Fruit fly (Drosophila melanogaster) whole organism, embryonic: ENCODE data around the gene Rab30.
A peak's percentile ranks its signal among the peaks of the same experiment; 100 is the strongest.

Experiments used
- BEAF-32 ChIP-seq: fragments of 200-800 bp; sonication (Bioruptor generic); optimal IDR thresholded peaks from 3 replicates; lab custom pipeline; 2017; ENCODE audit warnings: missing biosample characterization, missing genetic modification characterization, mild to moderate bottlenecking, moderate library complexity, missing genetic modification reagents
- CG10267 ChIP-seq: fragments of 200-800 bp; sonication (Bioruptor generic); optimal IDR thresholded peaks from 2 replicates; lab custom pipeline; 2018; ENCODE audit warnings: missing biosample characterization, mild to moderate bottlenecking, missing genetic modification characterization, moderate library complexity
- CG11504 ChIP-seq: fragments of 200-800 bp; sonication (Bioruptor generic); optimal IDR thresholded peaks from 3 replicates; lab custom pipeline; 2019; ENCODE audit warnings: missing biosample characterization, mild to moderate bottlenecking, missing genetic modification characterization, moderate library complexity
- CG12155 ChIP-seq: fragments of 200-800 bp; sonication (Bioruptor generic); optimal IDR thresholded peaks from 3 replicates; lab custom pipeline; 2016; ENCODE audit warnings: missing biosample characterization, missing genetic modification characterization
- CG12391 ChIP-seq: fragments of 200-800 bp; sonication (Bioruptor generic); optimal IDR thresholded peaks from 3 replicates; lab custom pipeline; 2018; ENCODE audit warnings: missing biosample characterization, mild to moderate bottlenecking, missing genetic modification characterization, moderate library complexity
- CG13287 ChIP-seq: fragments of 200-800 bp; sonication (Bioruptor generic); IDR thresholded peaks from 2 replicates; pipeline ENCODE4 v1.3.6; 2022; ENCODE audit warnings: missing biosample characterization, missing genetic modification characterization; ENCODE audit not compliant: partially characterized antibody
- CG14710 ChIP-seq: fragments of 200-800 bp; sonication (Bioruptor generic); optimal IDR thresholded peaks from 3 replicates; lab custom pipeline; 2019; ENCODE audit warnings: missing biosample characterization, mild to moderate bottlenecking, missing genetic modification characterization, moderate library complexity
- CG14965 ChIP-seq: fragments of 200-800 bp; sonication (Bioruptor generic); optimal IDR thresholded peaks from 2 replicates; lab custom pipeline; 2016; ENCODE audit warnings: missing biosample characterization, missing genetic modification characterization, borderline replicate concordance
- CG1603 ChIP-seq: fragments of 200-800 bp; sonication (Bioruptor generic); optimal IDR thresholded peaks from 2 replicates; lab custom pipeline; 2019; ENCODE audit warnings: missing biosample characterization, mild to moderate bottlenecking, missing genetic modification characterization, moderate library complexity
- CG17829 ChIP-seq: fragments of 200-800 bp; optimal IDR thresholded peaks from 2 replicates; lab custom pipeline; 2019; ENCODE audit warnings: missing biosample characterization, mild to moderate bottlenecking, missing genetic modification characterization, moderate library complexity
- CG18262 ChIP-seq: fragments of 200-800 bp; optimal IDR thresholded peaks from 3 replicates; lab custom pipeline; 2019; ENCODE audit warnings: missing biosample characterization, mild to moderate bottlenecking, missing genetic modification characterization, moderate library complexity
- CG2120 ChIP-seq: fragments of 200-800 bp; sonication (Bioruptor generic); optimal IDR thresholded peaks from 3 replicates; lab custom pipeline; 2016; ENCODE audit warnings: missing biosample characterization, missing genetic modification characterization
- CG2712 ChIP-seq: fragments of 200-800 bp; optimal IDR thresholded peaks from 3 replicates; lab custom pipeline; 2019; ENCODE audit warnings: missing biosample characterization, mild to moderate bottlenecking, missing genetic modification characterization, moderate library complexity
- CG30020 ChIP-seq: fragments of 200-800 bp; optimal IDR thresholded peaks from 2 replicates; lab custom pipeline; 2019; ENCODE audit warnings: missing biosample characterization, mild to moderate bottlenecking, missing genetic modification characterization, moderate library complexity
- CG34224 ChIP-seq: fragments of 200-800 bp; sonication (Bioruptor generic); IDR thresholded peaks from 3 replicates; pipeline ENCODE4 v1.3.6; 2022; ENCODE audit warnings: missing biosample characterization, missing genetic modification characterization; ENCODE audit not compliant: partially characterized antibody
- CG43689 ChIP-seq: fragments of 200-800 bp; sonication (Bioruptor generic); IDR thresholded peaks from 2 replicates; pipeline ENCODE4 v1.3.6; 2022; ENCODE audit warnings: missing biosample characterization, missing genetic modification characterization
- CG4617 ChIP-seq: fragments of 200-800 bp; sonication (Bioruptor generic); optimal IDR thresholded peaks from 3 replicates; lab custom pipeline; 2016; ENCODE audit warnings: missing biosample characterization, missing genetic modification characterization, borderline replicate concordance
- CG7745 ChIP-seq: fragments of 200-800 bp; sonication (Bioruptor generic); optimal IDR thresholded peaks from 2 replicates; lab custom pipeline; 2018; ENCODE audit warnings: missing biosample characterization, mild to moderate bottlenecking, missing genetic modification characterization, moderate library complexity
- CG8924 ChIP-seq: fragments of 200-800 bp; optimal IDR thresholded peaks from 3 replicates; lab custom pipeline; 2019; ENCODE audit warnings: missing biosample characterization, mild to moderate bottlenecking, missing genetic modification characterization, moderate library complexity
- CG9797 ChIP-seq: fragments of 200-800 bp; sonication (Bioruptor generic); optimal IDR thresholded peaks from 3 replicates; lab custom pipeline; 2018; ENCODE audit warnings: missing biosample characterization, mild to moderate bottlenecking, missing genetic modification characterization
- CG9932 ChIP-seq: fragments of 200-800 bp; sonication (Bioruptor generic); IDR thresholded peaks from 2 replicates; pipeline ENCODE4 v1.3.6; 2022; ENCODE audit warnings: missing biosample characterization, missing genetic modification characterization
- Dp ChIP-seq: fragments of 200-800 bp; sonication (Bioruptor generic); optimal IDR thresholded peaks from 2 replicates; lab custom pipeline; 2018; ENCODE audit warnings: missing biosample characterization, mild to moderate bottlenecking, missing genetic modification characterization, moderate library complexity
- E2f2 ChIP-seq: fragments of 200-800 bp; sonication (Bioruptor generic); IDR thresholded peaks from 2 replicates; pipeline ENCODE4 v1.3.6; 2022; ENCODE audit warnings: missing biosample characterization, missing genetic modification characterization
- Fer2 ChIP-seq: fragments of 200-800 bp; sonication (Bioruptor generic); optimal IDR thresholded peaks from 2 replicates; lab custom pipeline; 2018; ENCODE audit warnings: missing biosample characterization, mild to moderate bottlenecking, missing genetic modification characterization, moderate library complexity
- HLH3B ChIP-seq: fragments of 200-800 bp; sonication (Bioruptor generic); IDR thresholded peaks from 2 replicates; pipeline ENCODE4 v1.3.6; 2022; ENCODE audit warnings: missing biosample characterization, missing genetic modification characterization
- MBD-R2 ChIP-seq: fragments of 200-800 bp; sonication (Bioruptor generic); IDR thresholded peaks from 2 replicates; pipeline ENCODE4 v1.3.6; 2022; ENCODE audit warnings: missing biosample characterization, missing genetic modification characterization
- MESR4 ChIP-seq: fragments of 200-800 bp; sonication (Bioruptor generic); optimal IDR thresholded peaks from 2 replicates; lab custom pipeline; 2018; ENCODE audit warnings: missing biosample characterization, mild to moderate bottlenecking, missing genetic modification characterization, moderate library complexity
- Myb ChIP-seq: fragments of 200-800 bp; sonication (Bioruptor generic); optimal IDR thresholded peaks from 2 replicates; lab custom pipeline; 2016; ENCODE audit warnings: missing biosample characterization, missing genetic modification characterization
- Sry-β ChIP-seq: fragments of 200-800 bp; sonication (Bioruptor generic); optimal IDR thresholded peaks from 2 replicates; lab custom pipeline; 2018; ENCODE audit warnings: missing biosample characterization, mild to moderate bottlenecking, missing genetic modification characterization, moderate library complexity
- YL-1 ChIP-seq: fragments of 200-800 bp; sonication (Bioruptor generic); optimal IDR thresholded peaks from 3 replicates; lab custom pipeline; 2017; ENCODE audit warnings: missing biosample characterization, mild to moderate bottlenecking, missing genetic modification characterization
- bigmax ChIP-seq: fragments of 200-800 bp; sonication (Bioruptor generic); optimal IDR thresholded peaks from 2 replicates; lab custom pipeline; 2018; ENCODE audit warnings: missing biosample characterization, mild to moderate bottlenecking, missing genetic modification characterization
- dm ChIP-seq: fragments of 200-800 bp; sonication (Bioruptor generic); optimal IDR thresholded peaks from 3 replicates; lab custom pipeline; 2016; ENCODE audit warnings: missing biosample characterization, missing genetic modification characterization
- gfzf ChIP-seq: fragments of 200-800 bp; sonication (Bioruptor generic); optimal IDR thresholded peaks from 2 replicates; lab custom pipeline; 2016; ENCODE audit warnings: missing biosample characterization, mild to moderate bottlenecking, missing genetic modification characterization, moderate library complexity
- lilli ChIP-seq: fragments of 200-800 bp; sonication (Bioruptor generic); optimal IDR thresholded peaks from 3 replicates; lab custom pipeline; 2016; ENCODE audit warnings: missing biosample characterization, missing genetic modification characterization
- nmo ChIP-seq: fragments of 200-800 bp; sonication (Bioruptor generic); optimal IDR thresholded peaks from 2 replicates; lab custom pipeline; 2018; ENCODE audit warnings: missing biosample characterization, mild to moderate bottlenecking, missing genetic modification characterization, moderate library complexity
- phol ChIP-seq: fragments of 200-800 bp; sonication (Bioruptor generic); optimal IDR thresholded peaks from 3 replicates; lab custom pipeline; 2018; ENCODE audit warnings: missing biosample characterization, mild to moderate bottlenecking, missing genetic modification characterization, moderate library complexity
- prd ChIP-seq, 3 experiments: fragments of >200 bp in 2 of 3; fragments of 200-800 bp in 1 of 3; sonication (Bioruptor generic) in 1 of 3; optimal IDR thresholded peaks in 2 of 3; IDR thresholded peaks in 1 of 3; 2 replicates in 2 of 3; 3 replicates in 1 of 3; pipeline versions ENCODE4 v1.3.6 to Lab custom; 2017 to 2022; ENCODE audit warnings: missing biosample characterization in 1 of 3, missing genetic modification characterization in 1 of 3
- pzg ChIP-seq: fragments of 200-800 bp; sonication (Bioruptor generic); optimal IDR thresholded peaks from 3 replicates; lab custom pipeline; 2018; ENCODE audit warnings: missing biosample characterization, mild to moderate bottlenecking, missing genetic modification characterization, moderate library complexity
- row ChIP-seq: fragments of 200-800 bp; sonication (Bioruptor generic); IDR thresholded peaks from 3 replicates; pipeline ENCODE4 v1.3.6; 2022; ENCODE audit warnings: missing biosample characterization, missing genetic modification characterization
- sens ChIP-seq: fragments of 200-800 bp; sonication (Bioruptor generic); peaks from one replicate; lab custom pipeline; 2016; ENCODE audit warnings: missing biosample characterization, missing genetic modification characterization
- stwl ChIP-seq: fragments of 200-800 bp; sonication (Bioruptor generic); optimal IDR thresholded peaks from 3 replicates; lab custom pipeline; 2018; ENCODE audit warnings: missing biosample characterization, mild to moderate bottlenecking, missing genetic modification characterization, moderate library complexity
- toy ChIP-seq: fragments of 200-800 bp; sonication (Bioruptor generic); IDR thresholded peaks from 2 replicates; pipeline ENCODE4 v1.3.6; 2022; ENCODE audit warnings: missing biosample characterization, missing genetic modification characterization
- twi ChIP-seq: fragments of 200-800 bp; optimal IDR thresholded peaks from 2 replicates; lab custom pipeline; 2019; ENCODE audit warnings: missing biosample characterization, mild to moderate bottlenecking, missing genetic modification characterization, moderate library complexity
- wek ChIP-seq: fragments of 200-800 bp; sonication (Bioruptor generic); optimal IDR thresholded peaks from 3 replicates; lab custom pipeline; 2018; ENCODE audit warnings: missing biosample characterization, mild to moderate bottlenecking, missing genetic modification characterization, moderate library complexity

The Rab30 gene

DNA sequence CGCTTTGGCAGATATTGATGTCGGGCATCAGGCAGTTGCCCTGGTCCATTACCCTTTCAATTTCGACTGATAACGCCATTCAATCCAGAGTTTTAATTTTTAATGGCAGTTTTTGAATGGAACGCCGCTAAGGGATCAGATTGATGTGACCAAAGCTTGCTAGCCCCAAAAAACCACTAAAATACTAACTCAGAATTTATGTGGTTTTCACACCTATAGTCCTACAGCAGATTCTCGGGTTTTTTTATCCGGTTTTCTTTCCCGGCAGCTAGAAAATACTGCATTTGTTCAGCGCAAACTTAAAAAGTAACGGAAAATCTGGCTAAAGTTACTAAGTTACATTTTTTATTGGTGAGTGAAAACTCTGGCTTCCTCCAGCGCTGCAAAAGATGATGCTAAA lies 33.3 kb upstream of the Rab30 start, which contains the start of gene Nuf2 (continued):
- TF ChIP-seq MBD-R2 (GFP tag; lab: Robert Waterston, UW) (peak; percentile 69), Fer2 (tag; lab: Kevin White, UChicago) (no peak), gfzf (peak; percentile 95), bigmax (GFP tag; lab: Kevin White, UChicago) (peak; percentile 26)
- TF ChIP-seq, all 482 proteins: peak for 59

dm6 chr2L:7063721-7064179 lies 31.3 kb upstream of the Rab30 start, which contains the start of gene Sem1:
Gene Sem1 (plus strand): TSS chr2L:7063986.
- TF ChIP-seq pzg (GFP tag; lab: Kevin White, UChicago) (peak; percentile 55), CG10267 (tag; lab: Kevin White, UChicago) (peak; percentile 11), CG14710 (peak; percentile 50), Sry-β (GFP tag; lab: Kevin White, UChicago) (peak; percentile 91), HLH3B (GFP tag; lab: Robert Waterston, UW) (no peak), Myb (GFP tag; lab: Kevin White, UChicago) (peak; percentile 42), CG13287 (GFP tag; lab: Robert Waterston, UW) (peak; percentile 16), sens (GFP tag; lab: Kevin White, UChicago) (peak; percentile 54), CG2120 (peak; percentile 22), CG34224 (GFP tag; lab: Robert Waterston, UW) (peak; percentile 18; the same call in 1 of the 3 replicates), Dp (GFP tag; lab: Kevin White, UChicago) (peak; percentile 34), CG12391 (tag; lab: Kevin White, UChicago) (peak; percentile 13), nmo (peak; percentile 16), toy (no peak), CG1603 (tag; lab: Kevin White, UChicago) (peak; percentile 24), MBD-R2 (GFP tag; lab: Robert Waterston, UW) (peak; percentile 39; the same call in 1 of the 2 replicates), twi (tag; lab: Kevin White, UChicago) (no peak), lilli (GFP tag; lab: Kevin White, UChicago) (peak; percentile 6), CG12155 (GFP tag; lab: Kevin White, UChicago) (no peak), CG8924 (tag; lab: Kevin White, UChicago) (peak; percentile 12), CG30020 (peak; percentile 47), CG17829 (peak; percentile 8), wek (GFP tag; lab: Kevin White, UChicago) (no peak), gfzf (peak; percentile 86), CG7745 (tag; lab: Kevin White, UChicago) (no peak), MESR4 (GFP tag; lab: Kevin White, UChicago) (peak; percentile 52), YL-1 (peak; percentile 31), CG43689 (GFP tag; lab: Robert Waterston, UW) (no peak), CG4617 (GFP tag; lab: Kevin White, UChicago) (peak; percentile 29), CG9932 (GFP tag; lab: Robert Waterston, UW) (peak; percentile 39; the same call in 1 of the 2 replicates), stwl (peak; percentile 29), CG14965 (GFP tag; lab: Kevin White, UChicago) (no peak), dm (GFP tag; lab: Kevin White, UChicago) (no peak), CG9797 (GFP tag; lab: Kevin White, UChicago) (peak; percentile 59), row (GFP tag; lab: Robert Waterston, UW) (peak; percentile 75), CG18262 (peak; percentile 4), phol (tag; lab: Kevin White, UChicago) (peak; percentile 5), CG2712 (peak; percentile 17), CG11504 (tag; lab: Kevin White, UChicago) (peak; percentile 65), E2f2 (GFP tag; lab: Robert Waterston, UW) (peak; percentile 36; the same call in 1 of the 2 replicates), BEAF-32 (peak; percentile 7), prd (optimal IDR thresholded peaks at IDR 0.05; lab: Kevin White, UChicago) (no peak), prd (GFP tag; IDR thresholded peaks at IDR 0.05; lab: Robert Waterston, UW) (0 out of 3 replicates have a peak, but pooled peaks have one; percentile 14)
